Worm (Caenorhabditis elegans): Measurements from ENCODE around the gene nhr-10.

DNA sequence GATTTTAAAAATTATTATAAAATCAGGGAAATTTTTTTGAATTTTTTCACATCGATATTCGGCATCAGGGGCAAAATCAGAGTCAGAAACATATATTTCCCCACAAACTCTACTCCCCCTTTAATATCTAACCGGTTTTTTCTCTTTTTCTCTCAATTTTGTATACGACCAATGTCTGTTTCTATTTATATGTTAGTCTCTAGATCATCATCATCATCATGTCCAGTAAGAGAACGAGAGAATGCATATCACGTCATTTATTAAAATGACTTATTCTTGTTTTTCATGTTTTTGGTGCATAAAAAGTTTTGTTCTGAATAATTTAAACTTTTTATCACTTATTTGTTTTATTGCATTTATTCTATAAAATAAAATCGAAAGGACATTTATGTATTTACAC is 37.3 kb upstream of the nhr-10 start:
- TF ChIP-seq dpff-1 (tag; optimal IDR thresholded peaks at IDR 0.05), result no peak
- TF ChIP-seq nfya-1 (tag; optimal IDR thresholded peaks at IDR 0.05; ENCODE audit: borderline replicate concordance, insufficient read depth), result no peak
- TF ChIP-seq lir-1 (GFP tag; conservative IDR thresholded peaks at IDR 0.05), result no peak
- TF ChIP-seq T26A5.8 (tag; optimal IDR thresholded peaks at IDR 0.05), result no peak
- no peak for TF ChIP-seq rpc-1 (optimal IDR thresholded peaks at IDR 0.05)
- no peak for TF ChIP-seq rpc-1 (tag; optimal IDR thresholded peaks at IDR 0.05)
- TF ChIP-seq hrde-1 (tag; optimal IDR thresholded peaks at IDR 0.05; ENCODE audit: borderline replicate concordance), result no peak
- no peak for TF ChIP-seq dpl-1 (GFP tag; optimal IDR thresholded peaks at IDR 0.05)
- TF ChIP-seq snpc-4 (GFP tag; optimal IDR thresholded peaks at IDR 0.05), result no peak
- TF ChIP-seq snpc-4 (tag; optimal IDR thresholded peaks at IDR 0.05), result no peak
- TF ChIP-seq nhr-90 (tag; optimal IDR thresholded peaks at IDR 0.05), result no peak
- no peak for TF ChIP-seq rec-8 (tag; optimal IDR thresholded peaks at IDR 0.05)
- TF ChIP-seq Y95B8A.8 (GFP tag; IDR thresholded peaks at IDR 0.05), result no peak
- no peak for TF ChIP-seq snpc-1.1 (tag; optimal IDR thresholded peaks at IDR 0.05; ENCODE audit: insufficient read depth)
- TF ChIP-seq hmg-1.2 (GFP tag; IDR thresholded peaks at IDR 0.05), result no peak
- TF ChIP-seq ets-4 (GFP tag; optimal IDR thresholded peaks at IDR 0.05), result no peak

Data from whole organism, young adult.